Fruit fly (Drosophila melanogaster) Kc167 (cell line): ENCODE data around the gene CG10638.

Source experiments
- Myc ChIP-seq: fragments of >200 bp; optimal IDR thresholded peaks from 2 replicates; lab custom pipeline; 2017; ENCODE audit warnings: missing external identifiers
- Sin3A ChIP-seq: fragments of >200 bp; optimal IDR thresholded peaks from 2 replicates; lab custom pipeline; 2018; ENCODE audit warnings: missing external identifiers
- h ChIP-seq: fragments of >200 bp; optimal IDR thresholded peaks from 3 replicates; lab custom pipeline; 2018; ENCODE audit warnings: missing external identifiers
- insv ChIP-seq: fragments of >200 bp; optimal IDR thresholded peaks from 3 replicates; lab custom pipeline; 2018; ENCODE audit warnings: missing external identifiers
- psq ChIP-seq: fragments of >200 bp; optimal IDR thresholded peaks from 2 replicates; lab custom pipeline; 2017; ENCODE audit warnings: missing external identifiers
- ttk ChIP-seq: sonication (Bioruptor generic); optimal IDR thresholded peaks from 2 replicates; lab custom pipeline; 2017; ENCODE audit warnings: missing external identifiers

The CG10638 gene

DNA sequence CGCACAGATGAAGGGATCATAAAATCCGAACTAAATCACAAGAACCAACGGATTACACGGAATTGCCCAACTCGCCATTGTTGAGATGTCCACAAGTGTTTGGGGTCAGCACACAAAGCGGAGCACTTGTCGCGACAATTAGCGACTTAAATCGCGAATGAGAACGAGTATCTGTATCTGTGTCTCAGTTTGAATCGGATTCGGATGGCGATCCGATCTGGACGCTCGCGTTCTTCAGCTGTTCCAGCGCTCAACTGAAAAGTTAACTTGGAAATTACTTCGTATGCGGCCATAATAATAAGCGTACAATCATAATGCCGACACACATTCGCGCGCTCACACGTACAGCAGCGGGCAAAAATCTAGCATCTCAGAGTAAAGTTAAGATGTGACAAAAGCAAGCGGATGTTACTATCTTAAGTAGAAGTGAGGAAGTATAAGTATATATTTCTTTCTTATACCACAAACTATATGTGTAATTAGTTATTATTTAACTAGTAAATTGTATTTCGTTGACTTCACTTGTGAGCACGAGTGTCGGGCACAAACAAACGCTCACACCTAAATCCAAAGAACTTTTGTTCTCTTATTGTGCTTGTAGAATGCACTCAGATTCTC lies 10.6 kb downstream of the CG10638 start, which contains the start of gene CG10660:
CG10660 (minus strand) TSS at position 259 of the 618 bp plus-strand sequence.
- TF ChIP-seq ttk (no peak), h (lab: Kevin White, UChicago) (no peak), Sin3A (lab: Kevin White, UChicago) (no peak), psq (no peak), Myc (lab: Kevin White, UChicago) (no peak), insv (lab: Kevin White, UChicago) (no peak)

DNA sequence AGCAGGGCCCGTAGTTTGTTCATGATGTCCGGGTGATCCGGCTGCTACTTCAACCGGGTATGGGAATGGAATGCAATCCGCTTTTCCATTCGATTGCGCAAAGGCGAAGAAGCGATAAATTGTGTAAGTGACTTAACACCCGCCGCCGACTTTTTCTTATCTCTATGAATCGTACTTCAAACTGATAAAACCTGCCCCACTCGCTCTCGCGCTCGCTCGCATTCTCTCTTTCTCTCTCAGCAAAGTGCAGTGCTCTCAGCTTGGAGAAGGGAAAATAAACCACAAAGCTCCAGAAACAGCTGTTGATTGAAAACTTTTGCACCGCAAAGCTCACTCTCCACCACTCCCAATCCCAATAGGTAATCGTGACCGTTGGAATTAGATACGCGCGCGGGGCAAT lies 11.2 kb downstream of the CG10638 start:
- TF ChIP-seq h (lab: Kevin White, UChicago) (no peak), psq (no peak), Myc (lab: Kevin White, UChicago) (no peak), Sin3A (lab: Kevin White, UChicago) (no peak), insv (lab: Kevin White, UChicago) (no peak), ttk (no peak)

DNA sequence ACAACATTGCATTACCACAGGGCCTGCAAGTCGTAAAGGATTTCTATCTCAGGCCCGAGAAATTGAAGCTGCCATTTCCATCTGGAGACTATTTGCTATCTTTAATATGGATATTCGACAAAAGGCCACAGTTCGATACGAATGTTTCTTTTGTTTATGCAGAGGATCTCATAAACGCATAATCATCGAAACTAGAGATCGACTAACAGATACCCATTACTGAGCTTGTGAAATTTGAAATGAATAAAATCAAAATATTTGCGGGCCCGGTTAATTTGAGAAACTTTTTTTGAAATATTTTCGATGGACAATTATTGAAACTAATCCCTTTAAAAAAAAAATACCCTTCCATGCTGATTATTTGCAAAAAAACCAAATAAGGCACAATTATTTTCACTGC lies 14.9 kb downstream of the CG10638 start:
- TF ChIP-seq psq (no peak), Sin3A (lab: Kevin White, UChicago) (no peak), ttk (no peak), insv (lab: Kevin White, UChicago) (no peak), h (lab: Kevin White, UChicago) (no peak), Myc (lab: Kevin White, UChicago) (no peak)

DNA sequence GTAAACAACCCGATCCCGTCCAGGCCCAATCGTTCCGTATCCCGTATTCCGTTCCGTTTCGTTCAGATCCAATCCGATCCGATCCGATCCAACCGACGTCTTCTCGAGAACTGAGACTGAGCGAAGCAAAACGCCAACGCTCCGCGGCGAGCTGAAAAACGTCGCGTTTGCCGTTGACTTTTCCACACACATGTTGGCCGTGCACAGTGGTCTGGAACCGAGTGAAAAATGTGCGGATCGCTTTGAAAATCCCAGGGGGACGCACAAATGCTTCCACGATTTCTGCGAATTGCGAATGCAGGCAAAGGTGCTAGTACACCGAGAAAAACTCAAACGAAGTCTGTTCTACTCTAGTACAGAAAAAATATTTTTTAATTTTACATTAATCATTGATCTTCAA lies 16.2 kb downstream of the CG10638 start, which contains the start of gene CG10663:
CG10663 (minus strand) TSS at position 88 of the 400 bp plus-strand sequence.
- TF ChIP-seq insv (lab: Kevin White, UChicago) (no peak), ttk (no peak), psq (no peak), Myc (lab: Kevin White, UChicago) (no peak), Sin3A (lab: Kevin White, UChicago) (no peak), h (lab: Kevin White, UChicago) (no peak)

DNA sequence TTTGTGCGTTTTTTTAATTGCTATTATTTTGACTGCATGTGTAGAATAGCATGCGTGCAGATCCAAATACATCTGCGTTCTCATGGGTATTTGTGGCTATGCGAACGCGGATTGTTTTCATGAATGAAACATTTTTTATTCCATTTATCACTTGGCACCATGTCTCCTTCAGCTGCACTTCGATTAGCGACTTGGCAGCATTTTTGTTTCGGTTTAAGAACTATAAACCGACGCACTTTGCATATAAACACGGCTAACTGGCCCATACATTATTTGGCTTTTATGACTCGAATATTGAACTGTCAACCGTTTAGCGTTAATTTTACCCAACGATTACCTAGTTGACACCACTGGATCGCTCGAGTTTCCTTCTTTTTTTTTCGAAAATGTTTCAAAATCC lies 16.6 kb downstream of the CG10638 start:
- no peak for TF ChIP-seq psq
- no peak for TF ChIP-seq insv (lab: Kevin White, UChicago)
- TF ChIP-seq Myc (lab: Kevin White, UChicago) = no peak
- TF ChIP-seq ttk = no peak
- TF ChIP-seq Sin3A (lab: Kevin White, UChicago) = no peak
- no peak for TF ChIP-seq h (lab: Kevin White, UChicago)

DNA sequence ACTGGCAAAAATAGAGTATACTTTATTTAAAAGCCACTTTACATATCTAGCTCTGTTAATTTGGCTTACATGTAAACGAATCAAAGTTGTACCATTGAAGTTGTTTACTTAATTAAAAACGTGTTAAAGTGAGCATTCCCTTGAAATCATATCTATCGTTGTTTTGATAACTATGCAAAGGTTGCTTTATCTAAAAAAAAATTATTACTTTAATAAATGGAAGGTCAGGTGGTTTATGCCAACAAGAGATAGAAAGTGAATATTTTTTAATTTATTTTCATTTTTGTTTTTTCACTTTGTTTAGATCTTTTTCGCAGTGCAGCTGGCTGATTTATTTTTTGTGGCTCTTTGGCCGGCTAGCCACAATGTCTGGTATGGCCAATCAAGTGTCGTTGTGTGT lies 18.2 kb downstream of the CG10638 start:
- TF ChIP-seq h (lab: Kevin White, UChicago) (no peak), ttk (no peak), Myc (lab: Kevin White, UChicago) (no peak), insv (lab: Kevin White, UChicago) (no peak), Sin3A (lab: Kevin White, UChicago) (no peak), psq (no peak)

DNA sequence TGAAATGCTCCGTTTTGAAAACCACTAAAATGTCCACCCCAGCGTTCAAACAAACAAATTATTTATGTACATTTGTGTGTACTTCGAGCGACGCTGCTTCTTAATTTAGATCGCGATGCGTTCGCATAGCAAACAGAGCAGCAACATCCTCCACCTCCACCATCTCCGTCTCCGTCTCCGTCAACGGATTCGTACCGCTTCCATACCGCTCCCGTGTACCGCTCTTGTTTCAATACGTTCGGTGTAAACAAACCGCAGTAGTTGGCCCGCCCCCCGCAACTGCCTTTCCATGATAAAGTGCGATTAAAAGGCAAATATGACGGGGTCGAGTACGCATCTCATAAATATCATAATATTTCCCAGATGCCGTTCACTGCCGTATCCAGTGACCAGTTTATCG lies 18.9 kb downstream of the CG10638 start, which contains the start of gene CG33725:
CG33725 (plus strand) TSS at position 364 of the 400 bp plus-strand sequence.
- TF ChIP-seq Myc (lab: Kevin White, UChicago) = no peak
- no peak for TF ChIP-seq h (lab: Kevin White, UChicago)
- TF ChIP-seq ttk = no peak
- no peak for TF ChIP-seq Sin3A (lab: Kevin White, UChicago)
- no peak for TF ChIP-seq insv (lab: Kevin White, UChicago)
- no peak for TF ChIP-seq psq

DNA sequence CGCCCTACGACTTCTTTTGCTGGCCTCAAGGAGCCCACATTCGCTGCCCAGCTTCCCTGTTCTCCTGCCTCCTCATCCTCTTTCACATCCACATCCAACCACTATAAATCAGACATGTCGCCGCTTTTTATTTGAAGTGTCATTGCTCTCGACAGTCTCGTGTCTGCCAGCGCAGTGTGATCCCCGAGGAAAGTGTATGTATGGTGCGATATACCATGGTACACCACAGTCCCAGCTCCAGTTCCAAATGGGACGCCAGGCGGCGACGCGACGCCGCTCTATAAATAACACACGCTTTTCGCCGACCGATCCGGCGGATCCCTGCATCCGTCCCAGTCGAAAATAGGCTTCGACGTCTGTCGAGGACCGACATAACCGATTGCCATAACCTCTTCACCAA lies 22.9 kb downstream of the CG10638 start:
- no peak for TF ChIP-seq Sin3A (lab: Kevin White, UChicago)
- no peak for TF ChIP-seq insv (lab: Kevin White, UChicago)
- TF ChIP-seq Myc (lab: Kevin White, UChicago) = no peak
- no peak for TF ChIP-seq h (lab: Kevin White, UChicago)
- TF ChIP-seq psq = no peak
- TF ChIP-seq ttk = no peak

DNA sequence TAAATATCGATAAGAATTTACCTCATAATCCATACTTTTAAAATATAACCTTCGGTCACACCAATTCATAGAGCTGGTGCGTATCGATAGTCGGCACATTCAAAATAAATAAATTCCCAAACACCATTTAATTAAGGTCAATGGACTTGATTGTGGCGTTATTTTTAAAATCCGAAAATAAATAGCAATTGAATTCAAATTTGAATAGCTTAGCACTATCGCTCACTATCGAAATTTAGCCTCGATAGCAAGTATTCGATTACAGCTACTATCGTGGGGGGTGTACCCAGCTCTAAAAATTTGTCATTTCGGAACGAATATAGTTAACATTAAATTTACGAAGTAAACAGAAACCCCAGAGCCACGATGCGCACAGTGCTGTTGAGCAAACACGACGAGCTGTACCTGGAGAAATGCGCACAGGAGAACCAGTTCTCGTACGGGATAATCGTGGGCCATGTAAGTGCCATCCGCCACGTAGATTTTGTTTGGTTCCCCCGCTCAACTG lies 29.6 kb downstream of the CG10638 start, which contains the start of gene CG10616:
CG10616 (plus strand) TSS at position 258 of the 508 bp plus-strand sequence.
- no peak for TF ChIP-seq ttk
- TF ChIP-seq psq = no peak
- TF ChIP-seq Sin3A (lab: Kevin White, UChicago) = no peak
- no peak for TF ChIP-seq insv (lab: Kevin White, UChicago)

DNA sequence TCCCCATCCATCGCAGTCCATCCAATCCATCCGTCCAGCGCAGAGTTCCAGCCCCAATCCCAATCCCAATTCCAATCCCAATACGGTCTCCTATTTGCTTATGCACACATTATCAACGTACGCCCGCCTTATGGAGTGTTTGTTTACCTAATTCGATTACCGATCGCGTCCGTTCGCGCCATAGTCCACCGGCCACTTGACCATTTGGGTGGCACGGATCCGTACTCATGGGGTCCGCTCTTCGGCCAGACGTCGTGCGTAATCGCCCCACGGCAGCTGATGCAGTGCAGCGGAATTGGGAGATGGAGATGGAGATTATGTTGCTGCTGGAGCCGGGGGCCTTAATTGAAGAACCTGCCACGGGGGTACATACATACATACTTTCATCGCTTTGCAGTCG lies 30.6 kb downstream of the CG10638 start:
- no peak for TF ChIP-seq Myc (lab: Kevin White, UChicago)
- TF ChIP-seq ttk = no peak
- no peak for TF ChIP-seq insv (lab: Kevin White, UChicago)
- no peak for TF ChIP-seq psq
- TF ChIP-seq Sin3A (lab: Kevin White, UChicago) = no peak
- no peak for TF ChIP-seq h (lab: Kevin White, UChicago)

DNA sequence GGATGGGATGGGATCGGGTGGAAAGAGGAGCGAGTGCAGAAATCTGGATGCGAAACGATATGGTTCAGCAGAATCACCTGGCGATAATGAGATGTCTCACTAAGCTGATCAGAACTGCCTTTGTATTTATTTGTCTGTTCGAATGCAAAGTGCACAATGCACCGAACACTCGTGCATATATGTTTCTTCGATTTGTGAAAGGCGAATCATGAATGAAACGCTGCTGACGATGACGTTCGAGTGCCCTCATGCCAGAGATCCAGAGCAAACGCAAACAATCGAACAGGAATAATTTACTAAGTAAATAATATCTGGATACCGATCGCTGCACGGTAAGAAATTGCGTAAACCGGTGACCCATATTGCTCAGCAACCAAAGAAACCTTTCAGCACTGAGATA lies 31.4 kb downstream of the CG10638 start, which contains the start of gene CG32102:
CG32102 (minus strand) TSS at position 101 of the 400 bp plus-strand sequence.
- no peak for TF ChIP-seq insv (lab: Kevin White, UChicago)

DNA sequence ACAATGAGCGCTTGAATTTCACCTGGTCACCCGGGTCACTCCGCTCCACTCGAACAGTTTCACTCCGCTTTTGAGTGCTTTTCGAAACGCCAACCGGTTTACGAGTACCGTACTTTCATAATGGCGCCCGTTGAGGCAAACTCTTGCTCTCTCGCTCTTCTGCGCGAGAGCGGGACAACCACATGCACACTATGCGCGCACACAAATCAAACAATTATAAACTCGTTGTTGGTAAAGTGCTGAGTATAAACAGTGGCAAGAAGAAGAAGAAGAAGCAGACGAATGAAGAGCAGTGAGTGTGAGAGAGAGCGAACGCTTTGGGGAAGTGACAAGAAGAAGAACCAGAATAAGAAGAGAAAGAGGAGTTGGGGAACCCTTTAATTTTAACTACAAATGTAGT lies 33.1 kb downstream of the CG10638 start, which contains the start of gene eyg:
eyg (minus strand) TSS at position 6 of the 400 bp plus-strand sequence.
- no peak for TF ChIP-seq h (lab: Kevin White, UChicago)
- no peak for TF ChIP-seq Sin3A (lab: Kevin White, UChicago)
- TF ChIP-seq Myc (lab: Kevin White, UChicago) = no peak
- no peak for TF ChIP-seq psq
- no peak for TF ChIP-seq insv (lab: Kevin White, UChicago)
- TF ChIP-seq ttk = no peak
